Worm (Caenorhabditis elegans): ENCODE results near the gene glb-13.

- TF ChIP-seq elt-3 (tag; optimal IDR thresholded peaks at IDR 0.05) = no peak
- no peak for TF ChIP-seq elt-1 (tag; optimal IDR thresholded peaks at IDR 0.05; ENCODE audit: borderline replicate concordance, insufficient read depth)
- no peak for TF ChIP-seq mab-5 (tag; optimal IDR thresholded peaks at IDR 0.05)
- no peak for TF ChIP-seq bed-3 (GFP tag; optimal IDR thresholded peaks at IDR 0.05)
- no peak for TF ChIP-seq lsy-2 (tag; optimal IDR thresholded peaks at IDR 0.05)
- TF ChIP-seq unc-62 (GFP tag; optimal IDR thresholded peaks at IDR 0.05) = no peak
- TF ChIP-seq nhr-12 (tag; optimal IDR thresholded peaks at IDR 0.05) = no peak
- no peak for TF ChIP-seq blmp-1 (tag; optimal IDR thresholded peaks at IDR 0.05)
- TF ChIP-seq snpc-4 (tag; optimal IDR thresholded peaks at IDR 0.05) = no peak
- TF ChIP-seq nhr-76 (tag; optimal IDR thresholded peaks at IDR 0.05) = no peak
- no peak for TF ChIP-seq ztf-11 (tag; optimal IDR thresholded peaks at IDR 0.05)
- no peak for TF ChIP-seq nhr-237 (tag; optimal IDR thresholded peaks at IDR 0.05)
- TF ChIP-seq nhr-2 (tag; optimal IDR thresholded peaks at IDR 0.05) = no peak
These were observed 25.3 kb downstream of the glb-13 start, which contains the start of gene F42F12.4 for ce11 chrX:12352872-12353271.

All from whole organism, mixed stage, embryonic.